Worm (Caenorhabditis elegans): ENCODE results near the gene srh-80.

DNA sequence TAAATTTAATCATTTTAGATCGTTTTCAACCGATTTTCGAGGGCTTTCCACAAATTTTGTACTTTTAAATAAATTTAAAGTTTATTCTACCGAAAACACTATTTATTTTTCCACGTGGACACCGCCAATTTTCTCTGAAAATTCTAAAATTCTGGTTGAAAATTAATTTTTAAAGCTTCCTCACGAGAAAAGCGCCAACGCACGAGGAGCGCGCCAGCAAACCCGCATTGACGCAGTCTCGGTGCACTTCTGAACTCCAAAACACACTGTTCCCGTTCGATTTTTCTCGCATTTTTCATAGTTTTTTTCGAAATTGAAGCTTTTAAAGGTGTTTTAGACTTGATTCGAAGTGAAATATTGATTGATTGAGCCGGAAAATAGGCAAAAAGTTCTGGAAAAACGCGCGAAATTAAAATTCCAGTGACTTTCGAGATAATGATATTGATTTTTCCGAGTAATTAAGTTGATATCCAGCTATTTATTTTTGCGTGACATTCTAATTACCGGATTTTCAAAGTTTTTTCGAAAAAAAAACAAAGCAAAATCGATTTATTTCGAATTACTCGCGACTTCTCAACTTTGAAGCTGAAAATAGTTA, 42.8 kb upstream of the srh-80 start, which contains the start of gene cul-3:
- TF ChIP-seq F13C5.2 (tag; optimal IDR thresholded peaks at IDR 0.05) (no peak), ama-1 (optimal IDR thresholded peaks at IDR 0.05) (no peak), hnd-1 (tag; optimal IDR thresholded peaks at IDR 0.05) (no peak), hmbx-1 (tag; optimal IDR thresholded peaks at IDR 0.05) (no peak), flt-1 (GFP tag; IDR thresholded peaks at IDR 0.05) (no peak), tbx-37 (GFP tag; conservative IDR thresholded peaks at IDR 0.05) (no peak), scrt-1 (GFP tag; IDR thresholded peaks at IDR 0.05) (no peak), tbx-11 (GFP tag; IDR thresholded peaks at IDR 0.05) (no peak), B0310.2 (tag; optimal IDR thresholded peaks at IDR 0.05) (no peak), pes-1 (GFP tag; IDR thresholded peaks at IDR 0.05) (no peak), sea-1 (GFP tag; conservative IDR thresholded peaks at IDR 0.05) (no peak), ceh-36 (tag; optimal IDR thresholded peaks at IDR 0.05) (no peak), tra-4 (tag; optimal IDR thresholded peaks at IDR 0.05) (no peak)
